Worm (Caenorhabditis elegans): Measurements from ENCODE around the gene vha-9.

vha-9 gene

ce11 chrII:10279561-10279960 is 24.0 kb downstream of the vha-9 start, which contains the start of gene ZK971.1 (continued):
- TF ChIP-seq F57A8.1 (GFP tag; optimal IDR thresholded peaks at IDR 0.05): no peak

ce11 chrII:10271093-10271492 is 32.4 kb downstream of the vha-9 start, which contains the start of gene F54B3.4:
F54B3.4 (minus strand) TSS chrII:10271193.
- no peak for TF ChIP-seq egrh-3 (GFP tag; IDR thresholded peaks at IDR 0.05)
- no peak for TF ChIP-seq repo-1 (tag; optimal IDR thresholded peaks at IDR 0.05)
- TF ChIP-seq F49E8.2 (tag; optimal IDR thresholded peaks at IDR 0.05; ENCODE audit: insufficient read depth): no peak
- TF ChIP-seq snpc-3.4 (tag; optimal IDR thresholded peaks at IDR 0.05): no peak
- no peak for TF ChIP-seq dpff-1 (tag; optimal IDR thresholded peaks at IDR 0.05)
- no peak for TF ChIP-seq lsl-1 (GFP tag; optimal IDR thresholded peaks at IDR 0.05)
- no peak for TF ChIP-seq hlh-26 (GFP tag; conservative IDR thresholded peaks at IDR 0.05)
- TF ChIP-seq chd-7 (tag; optimal IDR thresholded peaks at IDR 0.05): no peak
- TF ChIP-seq C06A6.2 (GFP tag; conservative IDR thresholded peaks at IDR 0.05): no peak
- no peak for TF ChIP-seq mel-28 (tag; optimal IDR thresholded peaks at IDR 0.05; ENCODE audit: borderline replicate concordance)
- no peak for TF ChIP-seq ztf-22 (GFP tag; optimal IDR thresholded peaks at IDR 0.05)
- TF ChIP-seq ztf-6 (GFP tag; IDR thresholded peaks at IDR 0.05): no peak
- no peak for TF ChIP-seq B0336.3 (GFP tag; IDR thresholded peaks at IDR 0.05)
- no peak for TF ChIP-seq madf-10 (tag; optimal IDR thresholded peaks at IDR 0.05)
- TF ChIP-seq B0261.1 (tag; optimal IDR thresholded peaks at IDR 0.05): no peak
- TF ChIP-seq aptf-2 (GFP tag; conservative IDR thresholded peaks at IDR 0.05): no peak
- TF ChIP-seq lir-1 (GFP tag; conservative IDR thresholded peaks at IDR 0.05): no peak
- TF ChIP-seq Y53F4B.3 (GFP tag; IDR thresholded peaks at IDR 0.05): no peak

- no peak for TF ChIP-seq hlh-26 (GFP tag; conservative IDR thresholded peaks at IDR 0.05)
- no peak for TF ChIP-seq zim-3 (tag; optimal IDR thresholded peaks at IDR 0.05)
- TF ChIP-seq hlh-12 (tag; optimal IDR thresholded peaks at IDR 0.05): no peak
- no peak for TF ChIP-seq dpff-1 (tag; optimal IDR thresholded peaks at IDR 0.05)
- TF ChIP-seq snpc-1.3 (tag; optimal IDR thresholded peaks at IDR 0.05; ENCODE audit: insufficient read depth): no peak
- no peak for TF ChIP-seq cebp-1 (GFP tag; IDR thresholded peaks at IDR 0.05)
- TF ChIP-seq cebp-1 (tag; optimal IDR thresholded peaks at IDR 0.05): no peak
- no peak for TF ChIP-seq sea-2 (GFP tag; IDR thresholded peaks at IDR 0.05)
- TF ChIP-seq unc-62 (GFP tag; optimal IDR thresholded peaks at IDR 0.05): no peak
- no peak for TF ChIP-seq ztf-26 (tag; optimal IDR thresholded peaks at IDR 0.05)
- no peak for TF ChIP-seq ztf-18 (tag; optimal IDR thresholded peaks at IDR 0.05)
- no peak for TF ChIP-seq xnd-1 (tag; optimal IDR thresholded peaks at IDR 0.05)
These were observed 33.5 kb downstream of the vha-9 start, which contains the start of gene F54B3.2 for ce11 chrII:10270052-10270451. F54B3.2 (minus strand) TSS chrII:10270152.

- TF ChIP-seq hlh-26 (GFP tag; conservative IDR thresholded peaks at IDR 0.05) (no peak), dpl-1 (GFP tag; optimal IDR thresholded peaks at IDR 0.05) (no peak), Y67H2A.10 (GFP tag; conservative IDR thresholded peaks at IDR 0.05) (no peak), F49E8.2 (tag; optimal IDR thresholded peaks at IDR 0.05; ENCODE audit: insufficient read depth) (no peak), cebp-2 (GFP tag; IDR thresholded peaks at IDR 0.05) (no peak), T26A5.8 (tag; optimal IDR thresholded peaks at IDR 0.05) (no peak), pha-4 (tag; optimal IDR thresholded peaks at IDR 0.05) (no peak), atf-7 (tag; optimal IDR thresholded peaks at IDR 0.05) (no peak), ztf-25 (GFP tag; IDR thresholded peaks at IDR 0.05) (no peak), attf-3 (GFP tag; conservative IDR thresholded peaks at IDR 0.05) (no peak), ccch-3 (GFP tag; optimal IDR thresholded peaks at IDR 0.05) (no peak), hlh-12 (tag; optimal IDR thresholded peaks at IDR 0.05) (no peak), sea-2 (GFP tag; IDR thresholded peaks at IDR 0.05) (no peak), die-1 (tag; optimal IDR thresholded peaks at IDR 0.05) (no peak), hmg-1.2 (GFP tag; IDR thresholded peaks at IDR 0.05) (no peak), lir-1 (GFP tag; conservative IDR thresholded peaks at IDR 0.05) (no peak), mcd-1 (GFP tag; IDR thresholded peaks at IDR 0.05) (no peak), lin-35 (GFP tag; optimal IDR thresholded peaks at IDR 0.05) (no peak), lsl-1 (GFP tag; optimal IDR thresholded peaks at IDR 0.05) (no peak), zfh-2 (GFP tag; conservative IDR thresholded peaks at IDR 0.05) (no peak)
These were observed 42.3 kb downstream of the vha-9 start for ce11 chrII:10261261-10261660.
